Fruit fly (Drosophila melanogaster): ENCODE results near the gene Ugalt.

DNA sequence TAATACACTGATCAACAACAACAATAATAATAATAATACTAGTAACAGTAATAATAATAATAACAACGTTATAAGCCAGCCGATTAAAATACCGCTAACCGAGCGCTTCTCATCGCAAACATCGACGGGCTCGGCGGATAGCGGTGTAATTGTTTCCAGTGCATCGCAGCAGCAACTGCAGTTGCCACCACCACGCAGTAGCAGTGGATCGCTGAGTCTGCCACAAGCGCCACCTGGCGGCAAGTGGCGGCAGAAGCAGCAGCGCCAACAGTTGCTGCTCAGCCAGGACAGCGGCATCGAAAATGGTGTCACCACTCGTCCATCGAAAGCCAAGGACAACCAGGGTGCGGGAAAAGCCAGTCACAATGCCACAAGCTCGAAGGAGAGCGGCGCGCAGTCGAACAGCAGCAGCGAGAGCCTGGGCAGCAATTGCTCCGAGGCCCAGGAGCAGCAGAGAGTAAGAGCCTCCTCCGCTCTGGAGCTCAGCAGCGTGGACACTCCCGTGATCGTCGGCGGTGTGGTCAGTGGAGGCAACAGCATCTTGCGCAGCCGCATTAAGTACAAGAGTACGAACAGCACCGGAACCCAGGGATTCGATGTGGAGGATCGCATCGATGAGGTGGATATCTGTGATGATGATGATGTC lies 44.1 kb downstream of the Ugalt start:
- TF ChIP-seq CG8478 (optimal IDR thresholded peaks at IDR 0.05) = no peak
- peak; percentile 85 to 88 for TF ChIP-seq CTCF (optimal IDR thresholded peaks at IDR 0.05)

Measured in S2 (cell line).